Worm (Caenorhabditis elegans) whole organism, late embryonic: ENCODE measurements around the gene srh-23.

Experiments used
- C38D4.7 ChIP-seq: fragments of 200-800 bp; sonication (Bioruptor generic); optimal IDR thresholded peaks from 2 replicates; lab custom pipeline; 2018; ENCODE audit warnings: mild to moderate bottlenecking, missing genetic modification characterization, moderate library complexity, missing compliant biosample characterization
- K09A11.1 ChIP-seq: sonication (generic microtip); optimal IDR thresholded peaks from 2 replicates; lab custom pipeline; 2017; ENCODE audit warnings: antibody characterized with exemption, mild to moderate bottlenecking, missing genetic modification characterization, missing compliant biosample characterization; ENCODE audit not compliant: insufficient read depth
- Y22D7AL.16 ChIP-seq: sonication (generic microtip); optimal IDR thresholded peaks from 2 replicates; lab custom pipeline; 2016; ENCODE audit warnings: missing genetic modification characterization, missing compliant biosample characterization
- ama-1 ChIP-seq: fragments of 150-350 bp; optimal IDR thresholded peaks from 2 replicates; lab custom pipeline; 2014
- ceh-14 ChIP-seq: sonication (generic microtip); optimal IDR thresholded peaks from 2 replicates; lab custom pipeline; 2016; ENCODE audit warnings: missing genotype, missing genetic modification characterization, missing compliant biosample characterization
- ceh-18 ChIP-seq: sonication (generic microtip); optimal IDR thresholded peaks from 2 replicates; lab custom pipeline; 2016; ENCODE audit warnings: missing genetic modification characterization, missing compliant biosample characterization
- ceh-19 ChIP-seq: fragments of 200-800 bp; sonication (Bioruptor generic); optimal IDR thresholded peaks from 2 replicates; lab custom pipeline; 2018; ENCODE audit warnings: mild to moderate bottlenecking, missing genetic modification characterization, missing compliant biosample characterization
- ceh-2 ChIP-seq: sonication (generic microtip); optimal IDR thresholded peaks from 2 replicates; lab custom pipeline; 2016; ENCODE audit warnings: missing genotype, missing genetic modification characterization, missing compliant biosample characterization
- ceh-31 ChIP-seq: sonication (generic microtip); optimal IDR thresholded peaks from 2 replicates; lab custom pipeline; 2016; ENCODE audit warnings: missing genetic modification characterization, missing compliant biosample characterization
- ceh-34 ChIP-seq: sonication (generic microtip); optimal IDR thresholded peaks from 2 replicates; lab custom pipeline; 2016; ENCODE audit warnings: mild to moderate bottlenecking, missing genetic modification characterization, missing compliant biosample characterization
- ceh-45 ChIP-seq: fragments of 200-800 bp; sonication (Bioruptor generic); IDR thresholded peaks from 2 replicates; pipeline ENCODE4 v1.3.6; 2022; ENCODE audit warnings: missing genetic modification reagents, missing genetic modification characterization, missing compliant biosample characterization
- ceh-48 ChIP-seq: sonication (generic microtip); optimal IDR thresholded peaks from 2 replicates; lab custom pipeline; 2016; ENCODE audit warnings: missing genetic modification characterization, inconsistent platforms, missing compliant biosample characterization
- ceh-6 ChIP-seq: fragments of 200-800 bp; sonication (Bioruptor generic); optimal IDR thresholded peaks from 2 replicates; lab custom pipeline; 2018; ENCODE audit warnings: mild to moderate bottlenecking, missing genetic modification characterization, missing compliant biosample characterization
- dmd-4 ChIP-seq: sonication (generic microtip); optimal IDR thresholded peaks from 2 replicates; lab custom pipeline; 2016; ENCODE audit warnings: borderline replicate concordance, missing genetic modification characterization, missing compliant biosample characterization
- elt-2 ChIP-seq: sonication (generic microtip); optimal IDR thresholded peaks from 2 replicates; lab custom pipeline; 2016; ENCODE audit warnings: missing genetic modification reagents, missing genetic modification characterization, missing compliant biosample characterization
- elt-4 ChIP-seq: sonication (generic microtip); optimal IDR thresholded peaks from 2 replicates; lab custom pipeline; 2016; ENCODE audit warnings: missing genetic modification characterization, missing compliant biosample characterization
- eyg-1 ChIP-seq: sonication (generic microtip); optimal IDR thresholded peaks from 2 replicates; lab custom pipeline; 2016; ENCODE audit warnings: missing genotype, missing genetic modification characterization, missing compliant biosample characterization
- fkh-6 ChIP-seq: sonication (generic microtip); optimal IDR thresholded peaks from 2 replicates; lab custom pipeline; 2016; ENCODE audit warnings: missing genetic modification characterization, missing compliant biosample characterization
- gmeb-2 ChIP-seq: sonication (generic microtip); optimal IDR thresholded peaks from 2 replicates; lab custom pipeline; 2016; ENCODE audit warnings: missing genetic modification characterization, inconsistent platforms, missing compliant biosample characterization
- hlh-13 ChIP-seq: fragments of 200-800 bp; sonication (Bioruptor generic); optimal IDR thresholded peaks from 2 replicates; lab custom pipeline; 2018; ENCODE audit warnings: mild to moderate bottlenecking, missing genetic modification characterization, missing compliant biosample characterization
- hlh-15 ChIP-seq: sonication (generic microtip); optimal IDR thresholded peaks from 2 replicates; lab custom pipeline; 2016; ENCODE audit warnings: missing genetic modification characterization, missing compliant biosample characterization
- hlh-30 ChIP-seq: sonication (generic microtip); optimal IDR thresholded peaks from 2 replicates; lab custom pipeline; 2017; ENCODE audit warnings: antibody characterized with exemption, missing genetic modification characterization, missing compliant biosample characterization; ENCODE audit not compliant: insufficient read depth
- hlh-6 ChIP-seq: sonication (generic microtip); optimal IDR thresholded peaks from 2 replicates; lab custom pipeline; 2016; ENCODE audit warnings: missing genotype, missing genetic modification characterization, missing compliant biosample characterization
- nfya-1 ChIP-seq: sonication (generic microtip); optimal IDR thresholded peaks from 2 replicates; lab custom pipeline; 2017; ENCODE audit warnings: missing genetic modification characterization, mild to moderate bottlenecking, missing compliant biosample characterization, antibody characterized with exemption, moderate library complexity
- npax-4 ChIP-seq: sonication (generic microtip); optimal IDR thresholded peaks from 2 replicates; lab custom pipeline; 2016; ENCODE audit warnings: missing genetic modification characterization, missing compliant biosample characterization
- pat-9 ChIP-seq: fragments of 200-800 bp; sonication (Bioruptor generic); optimal IDR thresholded peaks from 2 replicates; lab custom pipeline; 2018; ENCODE audit warnings: mild to moderate bottlenecking, missing genetic modification characterization, moderate library complexity, missing compliant biosample characterization
- pax-1 ChIP-seq: fragments of 150-350 bp; optimal IDR thresholded peaks from 2 replicates; lab custom pipeline; 2014; ENCODE audit warnings: missing biosample characterization, missing genetic modification characterization
- pha-2 ChIP-seq: sonication (generic microtip); optimal IDR thresholded peaks from 2 replicates; lab custom pipeline; 2017; ENCODE audit warnings: mild to moderate bottlenecking, missing genetic modification characterization, missing compliant biosample characterization
- pha-4 ChIP-seq: fragments of 150-350 bp; optimal IDR thresholded peaks from 2 replicates; lab custom pipeline; 2018; ENCODE audit warnings: missing biosample characterization, missing genetic modification reagents, missing genetic modification characterization
- ref-2 ChIP-seq: sonication (generic microtip); optimal IDR thresholded peaks from 2 replicates; lab custom pipeline; 2016; ENCODE audit warnings: missing genetic modification characterization, missing compliant biosample characterization
- rnt-1 ChIP-seq: sonication (generic microtip); optimal IDR thresholded peaks from 2 replicates; lab custom pipeline; 2016; ENCODE audit warnings: missing genetic modification characterization, missing compliant biosample characterization
- syd-9 ChIP-seq: sonication (generic microtip); optimal IDR thresholded peaks from 2 replicates; lab custom pipeline; 2016; ENCODE audit warnings: mild to moderate bottlenecking, missing genetic modification characterization, moderate library complexity, missing compliant biosample characterization
- tbx-2 ChIP-seq: sonication (generic microtip); optimal IDR thresholded peaks from 2 replicates; lab custom pipeline; 2016; ENCODE audit warnings: missing genetic modification characterization, missing compliant biosample characterization
- tbx-7 ChIP-seq: sonication (generic microtip); optimal IDR thresholded peaks from 2 replicates; lab custom pipeline; 2016; ENCODE audit warnings: missing genotype, missing genetic modification characterization, missing compliant biosample characterization
- unc-3 ChIP-seq, 2 experiments: fragments of 200-800 bp in 1 of 2; sonication (Bioruptor generic) in 1 of 2; sonication (generic microtip) in 1 of 2; conservative IDR thresholded peaks in 1 of 2; optimal IDR thresholded peaks in 1 of 2; 2 replicates each; pipeline versions ENCODE4 v1.3.6 to Lab custom; 2016 to 2022; ENCODE audit warnings: missing compliant biosample characterization in 2 of 2, missing genetic modification characterization in 2 of 2, missing genetic modification reagents in 1 of 2
- unc-42 ChIP-seq: sonication (generic microtip); optimal IDR thresholded peaks from 2 replicates; lab custom pipeline; 2016; ENCODE audit warnings: missing genotype, missing genetic modification characterization, missing compliant biosample characterization
- unc-55 ChIP-seq: sonication (generic microtip); optimal IDR thresholded peaks from 2 replicates; lab custom pipeline; 2017; ENCODE audit warnings: missing biosample characterization, missing genetic modification reagents, missing genetic modification characterization

The srh-23 gene

ce11 chrV:4960686-4961085, 39.8 kb downstream of the srh-23 start:
- no peak for TF ChIP-seq ref-2 (tag; lab: Kevin White, UChicago)
- TF ChIP-seq ceh-2: no peak
- TF ChIP-seq pat-9 (tag; lab: Kevin White, UChicago): no peak
- no peak for TF ChIP-seq pax-1
- TF ChIP-seq hlh-13 (GFP tag; lab: Kevin White, UChicago): no peak
- TF ChIP-seq tbx-7 (tag; lab: Kevin White, UChicago): no peak
- no peak for TF ChIP-seq ama-1 (lab: Kevin White, UChicago)

DNA sequence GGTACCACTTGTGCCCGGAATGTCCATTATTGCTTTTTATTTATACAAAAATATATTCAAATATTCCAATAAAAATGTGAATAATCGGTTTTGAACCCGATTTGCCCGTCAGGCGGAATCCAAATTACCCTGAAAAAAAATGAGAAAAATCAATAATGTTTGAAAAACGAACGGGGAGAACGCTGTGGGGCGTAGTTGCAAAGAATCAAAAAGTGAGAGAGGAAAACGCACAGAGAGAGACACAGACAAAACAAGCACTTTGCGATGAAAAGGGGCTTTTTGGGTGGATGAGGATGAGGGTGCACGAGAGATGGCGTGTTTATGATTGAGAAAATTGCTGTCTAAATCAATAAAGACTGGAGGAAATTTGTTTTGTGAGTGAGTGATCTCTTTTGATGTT, 42.1 kb downstream of the srh-23 start, which contains the start of gene tam-1:
TSS of gene tam-1 (minus strand) at position 135 of the 400 bp plus-strand sequence.
- peak; percentile 13 for TF ChIP-seq unc-55 (GFP tag; lab: Kevin White, UChicago)
- no peak for TF ChIP-seq K09A11.1 (tag; lab: Kevin White, UChicago)
- TF ChIP-seq Y22D7AL.16: no peak
- TF ChIP-seq ceh-19 (GFP tag; lab: Kevin White, UChicago): no peak
- no peak for TF ChIP-seq elt-4 (tag; lab: Kevin White, UChicago)
- TF ChIP-seq eyg-1 (tag; lab: Kevin White, UChicago): no peak
- no peak for TF ChIP-seq gmeb-2 (tag; lab: Kevin White, UChicago)
- peak; percentile 33 for TF ChIP-seq unc-42 (tag; lab: Kevin White, UChicago)
- TF ChIP-seq ceh-48: peak; percentile 27
- no peak for TF ChIP-seq elt-2 (tag; lab: Kevin White, UChicago)
- peak; percentile 14 for TF ChIP-seq nfya-1
- TF ChIP-seq, all 69 proteins: peak for 4

DNA sequence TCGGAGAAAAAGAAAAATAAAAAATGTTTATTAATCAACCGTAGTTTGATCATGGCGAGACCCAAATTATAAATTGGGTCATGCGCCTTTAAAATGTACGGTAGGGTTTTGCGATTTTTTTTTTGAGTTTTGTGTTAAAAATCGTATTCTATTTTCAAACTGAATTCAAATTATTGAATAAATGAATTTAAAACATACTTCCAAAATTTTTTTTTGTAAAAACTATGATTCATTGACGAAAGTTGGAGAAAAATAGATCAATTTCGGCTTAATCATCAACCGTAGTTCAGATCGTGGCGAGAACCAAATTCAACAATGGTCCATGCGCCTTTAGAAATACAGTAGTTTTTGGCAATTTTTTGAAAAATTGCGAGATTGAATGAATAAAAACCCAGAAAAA, 42.7 kb downstream of the srh-23 start:
- TF ChIP-seq hlh-13 (GFP tag; lab: Kevin White, UChicago) (no peak), npax-4 (tag; lab: Kevin White, UChicago) (no peak), eyg-1 (tag; lab: Kevin White, UChicago) (no peak), hlh-15 (no peak), unc-42 (tag; lab: Kevin White, UChicago) (no peak), ceh-34 (tag; lab: Kevin White, UChicago) (no peak), hlh-6 (tag; lab: Kevin White, UChicago) (no peak), gmeb-2 (tag; lab: Kevin White, UChicago) (no peak), dmd-4 (tag; lab: Kevin White, UChicago) (no peak), ceh-48 (no peak), rnt-1 (tag; lab: Kevin White, UChicago) (no peak), ceh-18 (tag; lab: Kevin White, UChicago) (no peak), fkh-6 (no peak), pha-2 (tag; lab: Kevin White, UChicago) (no peak), tbx-7 (tag; lab: Kevin White, UChicago) (no peak), ceh-14 (tag; lab: Kevin White, UChicago) (no peak), pax-1 (no peak), hlh-30 (no peak)

ce11 chrV:4964020-4964635, 43.2 kb downstream of the srh-23 start:
- TF ChIP-seq ceh-19 (GFP tag; lab: Kevin White, UChicago) (peak; percentile 60), hlh-6 (tag; lab: Kevin White, UChicago) (peak; percentile 39), ceh-48 (peak; percentile 51), ceh-2 (peak; percentile 51), C38D4.7 (no peak), rnt-1 (tag; lab: Kevin White, UChicago) (peak; percentile 34), pha-4 (tag; lab: Kevin White, UChicago) (no peak), unc-55 (GFP tag; lab: Kevin White, UChicago) (peak; percentile 81), nfya-1 (peak; percentile 65), pha-2 (tag; lab: Kevin White, UChicago) (peak; percentile 13), ref-2 (tag; lab: Kevin White, UChicago) (peak; percentile 64), hlh-30 (peak; percentile 7), elt-4 (tag; lab: Kevin White, UChicago) (no peak), syd-9 (tag; lab: Kevin White, UChicago) (no peak), fkh-6 (peak; percentile 16), pat-9 (tag; lab: Kevin White, UChicago) (peak; percentile 21), unc-42 (tag; lab: Kevin White, UChicago) (peak; percentile 70), ceh-18 (tag; lab: Kevin White, UChicago) (peak; percentile 39), tbx-2 (tag; lab: Kevin White, UChicago) (peak; percentile 45), unc-3 (GFP tag; conservative IDR thresholded peaks at IDR 0.05; lab: Robert Waterston, UW) (no peak), unc-3 (tag; optimal IDR thresholded peaks at IDR 0.05; lab: Kevin White, UChicago) (peak; percentile 20), ceh-6 (GFP tag; lab: Kevin White, UChicago) (no peak), ceh-34 (tag; lab: Kevin White, UChicago) (peak; percentile 71), ceh-45 (GFP tag; lab: Robert Waterston, UW) (no peak), ceh-31 (tag; lab: Kevin White, UChicago) (peak; percentile 57)
